Worm (Caenorhabditis elegans): ENCODE measurements around the gene F14D7.6.

ce11 chrV:14320730-14321319 is 19.6 kb downstream of the F14D7.6 start:
- TF ChIP-seq W03F9.2 (tag; optimal IDR thresholded peaks at IDR 0.05), result no peak
- no peak for TF ChIP-seq dao-5 (tag; optimal IDR thresholded peaks at IDR 0.05)

Data from whole organism, L4/young adult.